Worm (Caenorhabditis elegans) whole organism, L1 larva: ENCODE results near the gene K01D12.1.

ENCODE experiments used
- ceh-82 ChIP-seq, 3 experiments: fragments of 150-350 bp in 1 of 3; sonication (generic microtip) in 2 of 3; optimal IDR thresholded peaks; 2 replicates each; lab custom pipeline; 2014 to 2017; ENCODE audit warnings: missing biosample characterization in 3 of 3, missing genetic modification characterization in 3 of 3
- efl-1 ChIP-seq, 4 experiments: fragments of 150-350 bp; optimal IDR thresholded peaks in 3 of 4; peaks in 1 of 4; 1 replicate in 1 of 4; 2 replicates in 3 of 4; lab custom pipeline; 2014; ENCODE audit warnings: missing biosample characterization in 2 of 4, missing genetic modification characterization in 2 of 4, missing genetic modification reagents in 2 of 4
- egl-27 ChIP-seq, 2 experiments: fragments of 150-350 bp in 1 of 2; sonication (generic microtip); optimal IDR thresholded peaks; 3 replicates each; lab custom pipeline; 2017 to 2018; ENCODE audit warnings: missing biosample characterization in 2 of 2, missing genetic modification characterization in 2 of 2, missing genetic modification reagents in 2 of 2
- elt-2 ChIP-seq: sonication (generic microtip); optimal IDR thresholded peaks from 2 replicates; lab custom pipeline; 2016; ENCODE audit warnings: missing genetic modification characterization, mild to moderate bottlenecking, inconsistent platforms, missing compliant biosample characterization, missing genetic modification reagents
- lir-3 ChIP-seq: sonication (generic microtip); optimal IDR thresholded peaks from 2 replicates; lab custom pipeline; 2016; ENCODE audit warnings: mild to moderate bottlenecking, missing genetic modification characterization, moderate library complexity, missing compliant biosample characterization; ENCODE audit not compliant: poor library complexity

ce11 chrV:12421360-12421759, 44.0 kb downstream of the K01D12.1 start:
- TF ChIP-seq lir-3 (tag; lab: Kevin White, UChicago) (no peak), efl-1 (optimal IDR thresholded peaks at IDR 0.05; lab: Kevin White, UChicago) (no peak), efl-1 (GFP tag; optimal IDR thresholded peaks at IDR 0.05 in 1 of 2; lab: Kevin White, UChicago) (no peak), egl-27 (tag; optimal IDR thresholded peaks at IDR 0.05; lab: Kevin White, UChicago) (no peak), elt-2 (tag; lab: Kevin White, UChicago) (no peak), ceh-82 (tag; optimal IDR thresholded peaks at IDR 0.05; lab: Kevin White, UChicago) (no peak)
